Fruit fly (Drosophila melanogaster): ENCODE results near the gene CG32071.

Gene CG32071

DNA sequence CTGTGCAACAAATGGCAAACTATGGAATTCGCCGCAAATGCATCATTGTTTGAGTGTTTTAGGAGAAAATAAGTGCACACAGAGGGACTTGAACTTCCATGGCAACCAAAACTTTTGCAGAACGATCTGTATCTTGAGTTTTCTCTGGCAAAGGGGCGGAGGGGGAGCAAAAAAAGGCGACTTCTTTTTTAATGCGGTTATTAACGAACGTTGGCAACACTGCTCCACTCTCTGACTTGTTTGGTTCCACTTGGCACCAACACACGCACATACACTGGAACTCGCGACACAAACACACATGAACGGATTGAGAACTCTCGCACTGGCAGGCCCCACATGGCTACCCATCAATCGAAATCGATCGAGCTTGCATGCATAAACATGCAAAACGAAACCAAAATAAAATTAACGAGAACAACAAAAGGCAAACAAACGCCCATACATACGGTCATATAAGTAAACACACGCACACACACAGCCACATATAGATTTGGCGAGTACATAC, 15.8 kb upstream of the CG32071 start (continued):
- TF ChIP-seq CG8924 (tag; optimal IDR thresholded peaks at IDR 0.05) (no peak), CG15479 (GFP tag; optimal IDR thresholded peaks at IDR 0.05) (no peak), Dip2 (GFP tag; IDR thresholded peaks at IDR 0.05) (no peak), tll (GFP tag; optimal IDR thresholded peaks at IDR 0.05) (no peak), YL-1 (GFP tag; optimal IDR thresholded peaks at IDR 0.05) (no peak), dysf (GFP tag; IDR thresholded peaks at IDR 0.05) (peak; percentile 38; the same call in 1 of the 3 replicates), pita (GFP tag; optimal IDR thresholded peaks at IDR 0.05) (no peak), Bgb (GFP tag; IDR thresholded peaks at IDR 0.05; ENCODE audit: partially characterized antibody) (no peak), CG10209 (GFP tag; optimal IDR thresholded peaks at IDR 0.05) (no peak), Hr39 (optimal IDR thresholded peaks at IDR 0.05) (no peak), row (GFP tag; IDR thresholded peaks at IDR 0.05) (peak; percentile 44), Bdp1 (GFP tag; optimal IDR thresholded peaks at IDR 0.05) (no peak), CG11085 (GFP tag; IDR thresholded peaks at IDR 0.05) (no peak), sug (tag; optimal IDR thresholded peaks at IDR 0.05) (peak; percentile 83), Rx (GFP tag; IDR thresholded peaks at IDR 0.05) (no peak), CG15696 (tag; optimal IDR thresholded peaks at IDR 0.05) (no peak), nau (GFP tag; optimal IDR thresholded peaks at IDR 0.05) (no peak), CG6791 (GFP tag; IDR thresholded peaks at IDR 0.05; ENCODE audit: partially characterized antibody) (0 out of 3 replicates have a peak, but pooled peaks have one; percentile 37), Ssrp (tag; optimal IDR thresholded peaks at IDR 0.05) (no peak), CG9876 (GFP tag; optimal IDR thresholded peaks at IDR 0.05) (no peak), CG16815 (GFP tag; optimal IDR thresholded peaks at IDR 0.05) (no peak), CG4707 (GFP tag; optimal IDR thresholded peaks at IDR 0.05) (no peak), cad (GFP tag; optimal IDR thresholded peaks at IDR 0.05) (peak; percentile 15), onecut (GFP tag; IDR thresholded peaks at IDR 0.05) (peak; percentile 54), CG9437 (GFP tag; optimal IDR thresholded peaks at IDR 0.05) (no peak), insv (GFP tag; optimal IDR thresholded peaks at IDR 0.05) (no peak), Six4 (GFP tag; optimal IDR thresholded peaks at IDR 0.05) (no peak), Hr3 (GFP tag; optimal IDR thresholded peaks at IDR 0.05) (no peak), Atf-2 (GFP tag; optimal IDR thresholded peaks at IDR 0.05) (no peak), Hmr (GFP tag; optimal IDR thresholded peaks at IDR 0.05) (no peak), gfzf (GFP tag; optimal IDR thresholded peaks at IDR 0.05) (no peak), exex (tag; optimal IDR thresholded peaks at IDR 0.05) (no peak), Hr78 (GFP tag; optimal IDR thresholded peaks at IDR 0.05) (no peak), pb (GFP tag; optimal IDR thresholded peaks at IDR 0.05) (no peak), sd (tag; optimal IDR thresholded peaks at IDR 0.05) (no peak), CG2199 (GFP tag; IDR thresholded peaks at IDR 0.05) (peak; percentile 57; the same call in 1 of the 3 replicates), toy (GFP tag; IDR thresholded peaks at IDR 0.05) (no peak), C15 (GFP tag; IDR thresholded peaks at IDR 0.05) (no peak), so (GFP tag; IDR thresholded peaks at IDR 0.05) (no peak), trh (GFP tag; optimal IDR thresholded peaks at IDR 0.05) (no peak), CG2129 (GFP tag; IDR thresholded peaks at IDR 0.05; ENCODE audit: partially characterized antibody) (no peak), Abd-B (GFP tag; optimal IDR thresholded peaks at IDR 0.05) (no peak), CG3407 (GFP tag; optimal IDR thresholded peaks at IDR 0.05) (no peak), HLH4C (GFP tag; IDR thresholded peaks at IDR 0.05; ENCODE audit: partially characterized antibody) (no peak), trem (tag; optimal IDR thresholded peaks at IDR 0.05) (no peak), tna (GFP tag; IDR thresholded peaks at IDR 0.05; ENCODE audit: partially characterized antibody) (no peak; the same call in 1 of the 2 replicates), NC2α (GFP tag; optimal IDR thresholded peaks at IDR 0.05) (no peak), CG12942 (GFP tag; optimal IDR thresholded peaks at IDR 0.05) (no peak), nom (GFP tag; optimal IDR thresholded peaks at IDR 0.05) (no peak), mam (GFP tag; optimal IDR thresholded peaks at IDR 0.05) (peak; percentile 42)

Data from whole organism, embryonic.